Worm (Caenorhabditis elegans) whole organism, late embryonic: ENCODE measurements around the gene H12I13.1.

Experiments
- ama-1 ChIP-seq: fragments of 150-350 bp; optimal IDR thresholded peaks from 2 replicates; lab custom pipeline; 2014
- ceh-45 ChIP-seq: fragments of 200-800 bp; sonication (Bioruptor generic); IDR thresholded peaks from 2 replicates; pipeline ENCODE4 v1.3.6; 2022; ENCODE audit warnings: missing genetic modification reagents, missing genetic modification characterization, missing compliant biosample characterization
- dmd-4 ChIP-seq: sonication (generic microtip); optimal IDR thresholded peaks from 2 replicates; lab custom pipeline; 2016; ENCODE audit warnings: borderline replicate concordance, missing genetic modification characterization, missing compliant biosample characterization
- elt-2 ChIP-seq: sonication (generic microtip); optimal IDR thresholded peaks from 2 replicates; lab custom pipeline; 2016; ENCODE audit warnings: missing genetic modification reagents, missing genetic modification characterization, missing compliant biosample characterization
- elt-4 ChIP-seq: sonication (generic microtip); optimal IDR thresholded peaks from 2 replicates; lab custom pipeline; 2016; ENCODE audit warnings: missing genetic modification characterization, missing compliant biosample characterization
- ets-4 ChIP-seq: sonication (generic microtip); optimal IDR thresholded peaks from 2 replicates; lab custom pipeline; 2016; ENCODE audit warnings: missing genetic modification characterization, missing compliant biosample characterization
- gmeb-2 ChIP-seq: sonication (generic microtip); optimal IDR thresholded peaks from 2 replicates; lab custom pipeline; 2016; ENCODE audit warnings: missing genetic modification characterization, inconsistent platforms, missing compliant biosample characterization
- nhr-11 ChIP-seq: fragments of 150-350 bp; optimal IDR thresholded peaks from 2 replicates; lab custom pipeline; 2014; ENCODE audit warnings: missing biosample characterization, missing genetic modification characterization
- ref-2 ChIP-seq: sonication (generic microtip); optimal IDR thresholded peaks from 2 replicates; lab custom pipeline; 2016; ENCODE audit warnings: missing genetic modification characterization, missing compliant biosample characterization
- tbx-2 ChIP-seq: sonication (generic microtip); optimal IDR thresholded peaks from 2 replicates; lab custom pipeline; 2016; ENCODE audit warnings: missing genetic modification characterization, missing compliant biosample characterization

DNA sequence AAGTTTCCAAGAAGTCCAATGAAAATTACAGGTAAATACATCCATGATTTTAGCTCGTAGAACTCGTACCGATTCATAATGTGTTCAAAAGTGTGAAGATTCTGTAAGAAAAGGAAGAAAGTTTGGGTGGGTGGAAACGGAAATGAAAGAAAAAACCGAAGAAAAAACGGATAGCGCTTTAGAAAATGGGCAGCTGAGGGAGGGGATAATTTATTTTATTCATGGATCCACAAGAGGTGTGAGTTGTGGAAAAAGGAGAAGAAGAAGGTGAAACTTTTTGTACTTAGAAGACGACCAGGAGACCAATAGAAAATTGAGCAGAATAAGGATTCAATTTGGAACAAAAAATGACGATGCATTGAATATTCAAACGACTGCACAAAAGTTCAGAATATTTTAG, 35.9 kb downstream of the H12I13.1 start, which contains the start of gene frpr-16:
- no peak for TF ChIP-seq elt-4
- TF ChIP-seq tbx-2: no peak
- TF ChIP-seq nhr-11 (tag; lab: Kevin White, UChicago): no peak
- TF ChIP-seq ceh-45 (GFP tag; lab: Robert Waterston, UW): no peak
- TF ChIP-seq ama-1: no peak
- no peak for TF ChIP-seq dmd-4
- no peak for TF ChIP-seq ref-2 (tag; lab: Kevin White, UChicago)
- TF ChIP-seq gmeb-2 (tag; lab: Kevin White, UChicago): no peak
- no peak for TF ChIP-seq ets-4
- TF ChIP-seq elt-2 (tag; lab: Kevin White, UChicago): no peak
